Fruit fly (Drosophila melanogaster): Measurements from ENCODE around the gene brwl.
A peak's percentile ranks its signal among the peaks of the same experiment; 100 is the strongest.

Gene brwl

dm6 chr2L:9525719-9526118 lies 43.0 kb upstream of the brwl start (continued):
- TF ChIP-seq cas (GFP tag; IDR thresholded peaks at IDR 0.05) (no peak), CG18011 (GFP tag; optimal IDR thresholded peaks at IDR 0.05) (peak; percentile 73), CG9876 (GFP tag; optimal IDR thresholded peaks at IDR 0.05) (peak; percentile 80), zen2 (GFP tag; IDR thresholded peaks at IDR 0.05; ENCODE audit: partially characterized antibody) (no peak), Sox102F (GFP tag; optimal IDR thresholded peaks at IDR 0.05) (peak; percentile 64), CG4730 (GFP tag; IDR thresholded peaks at IDR 0.05) (peak; percentile 49; the same call in 1 of the 2 replicates), CG11398 (GFP tag; optimal IDR thresholded peaks at IDR 0.05) (peak; percentile 95), CG2116 (GFP tag; optimal IDR thresholded peaks at IDR 0.05) (peak; percentile 75), caup (GFP tag; optimal IDR thresholded peaks at IDR 0.05; ENCODE audit: severe bottlenecking) (peak; percentile 92), Xrp1 (GFP tag; IDR thresholded peaks at IDR 0.05) (peak; percentile 94), ewg (GFP tag; optimal IDR thresholded peaks at IDR 0.05) (peak; percentile 71), jing (GFP tag; optimal IDR thresholded peaks at IDR 0.05) (peak; percentile 50), lmd (GFP tag; IDR thresholded peaks at IDR 0.05) (peak; percentile 40; the same call in 1 of the 2 replicates), CG8290 (GFP tag; optimal IDR thresholded peaks at IDR 0.05) (peak; percentile 81), CG8290 (tag; optimal IDR thresholded peaks at IDR 0.05) (peak; percentile 95 to 96), Lpt (GFP tag; optimal IDR thresholded peaks at IDR 0.05) (no peak), Hsf (GFP tag; optimal IDR thresholded peaks at IDR 0.05) (peak; percentile 66), gt (GFP tag; IDR thresholded peaks at IDR 0.05) (peak; percentile 58; the same call in 1 of the 2 replicates), CG9437 (GFP tag; optimal IDR thresholded peaks at IDR 0.05) (peak; percentile 21), fru (optimal IDR thresholded peaks at IDR 0.05) (no peak), Drgx (GFP tag; IDR thresholded peaks at IDR 0.05) (peak; percentile 35; the same call in 1 of the 2 replicates), CG2712 (tag; optimal IDR thresholded peaks at IDR 0.05) (peak; percentile 83), Six4 (GFP tag; optimal IDR thresholded peaks at IDR 0.05) (peak; percentile 75), tx (GFP tag; optimal IDR thresholded peaks at IDR 0.05) (peak; percentile 57), CG14710 (tag; optimal IDR thresholded peaks at IDR 0.05) (peak; percentile 88), Hmx (GFP tag; optimal IDR thresholded peaks at IDR 0.05) (no peak), gro (GFP tag; optimal IDR thresholded peaks at IDR 0.05) (peak; percentile 88), zf30C (GFP tag; optimal IDR thresholded peaks at IDR 0.05) (peak; percentile 35), CG9727 (GFP tag; optimal IDR thresholded peaks at IDR 0.05) (peak; percentile 91), psq (GFP tag; optimal IDR thresholded peaks at IDR 0.05) (peak; percentile 65), CG2202 (tag; optimal IDR thresholded peaks at IDR 0.05) (peak; percentile 95), repo (GFP tag; optimal IDR thresholded peaks at IDR 0.05) (peak; percentile 77), CG33557 (GFP tag; optimal IDR thresholded peaks at IDR 0.05) (peak; percentile 95), Fer3 (tag; optimal IDR thresholded peaks at IDR 0.05) (peak; percentile 87), YL-1 (GFP tag; optimal IDR thresholded peaks at IDR 0.05) (peak; percentile 95), CG10366 (GFP tag; IDR thresholded peaks at IDR 0.05) (peak; percentile 70), CG4820 (GFP tag; optimal IDR thresholded peaks at IDR 0.05) (peak; percentile 76), slou (GFP tag; optimal IDR thresholded peaks at IDR 0.05) (peak; percentile 46), sisA (GFP tag; IDR thresholded peaks at IDR 0.05) (no peak), CG14667 (GFP tag; IDR thresholded peaks at IDR 0.05) (no peak), E2f1 (GFP tag; IDR thresholded peaks at IDR 0.05) (peak; percentile 67; the same call in 1 of the 2 replicates), CG17568 (GFP tag; optimal IDR thresholded peaks at IDR 0.05) (peak; percentile 95), Neu2 (GFP tag; optimal IDR thresholded peaks at IDR 0.05; ENCODE audit: borderline replicate concordance) (no peak), Aef1 (GFP tag; IDR thresholded peaks at IDR 0.05) (no peak), HmgD (GFP tag; optimal IDR thresholded peaks at IDR 0.05) (peak; percentile 37), CG8924 (tag; optimal IDR thresholded peaks at IDR 0.05) (peak; percentile 82), pb (GFP tag; optimal IDR thresholded peaks at IDR 0.05) (peak; percentile 62), wek (GFP tag; optimal IDR thresholded peaks at IDR 0.05) (peak; percentile 95), grn (GFP tag; optimal IDR thresholded peaks at IDR 0.05) (peak; percentile 92), CG1233 (GFP tag; optimal IDR thresholded peaks at IDR 0.05) (peak; percentile 95), Trl (optimal IDR thresholded peaks at IDR 0.05) (no peak), Trl (GFP tag; optimal IDR thresholded peaks at IDR 0.05) (peak; percentile 97)
